Comparison of ENCODE assay signal across 5 worm cellular contexts in the genomic region with DNA sequence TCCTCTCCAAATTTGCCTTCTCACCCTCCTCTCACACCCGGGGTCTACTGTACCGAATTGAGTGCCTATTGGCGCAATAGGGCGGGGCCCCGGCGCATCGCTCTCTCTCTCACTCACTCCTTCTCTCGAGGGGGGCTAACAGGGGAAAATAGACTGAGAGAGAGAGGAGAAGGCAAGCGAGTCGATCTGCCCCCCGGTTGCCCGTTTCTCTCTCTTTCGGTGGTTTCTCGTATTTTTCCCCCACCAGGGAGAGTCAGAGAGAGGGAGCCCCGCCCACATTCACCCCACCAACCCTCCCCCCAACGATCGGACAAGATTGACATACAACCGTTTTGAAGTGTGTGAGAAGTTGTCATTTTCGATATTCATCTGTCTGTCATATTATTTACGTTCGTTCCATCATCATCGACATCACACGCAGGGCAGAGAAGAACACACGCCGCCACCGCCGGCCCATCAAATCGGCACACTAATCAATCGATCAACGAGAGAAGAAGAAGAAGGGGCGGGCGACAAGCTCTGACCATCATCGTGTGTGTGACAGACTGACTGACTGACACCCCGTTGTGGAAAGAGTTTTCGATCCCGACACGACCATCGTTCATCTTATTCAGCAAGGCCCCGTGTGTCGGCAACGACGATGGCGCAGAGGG.
TF ChIP-seq lines count a peak whose summit lies in the region.

No protein-coding gene starts in this region.

TF ChIP-seq in whole organism, L1 larva, 84 proteins besides CTCF, POLR2A, EP300 and RAD21 (continues in another document):
- TF ChIP-seq dpl-1 (GFP tag; optimal IDR thresholded peaks at IDR 0.05; lab: Kevin White, UChicago) (no peak), aly-2 (tag; optimal IDR thresholded peaks at IDR 0.05; lab: Kevin White, UChicago) (no peak), nhr-84 (tag; optimal IDR thresholded peaks at IDR 0.05; lab: Kevin White, UChicago) (no peak), grh-1 (GFP tag; IDR thresholded peaks at IDR 0.05; lab: Robert Waterston, UW) (no peak), nhr-19 (GFP tag; conservative IDR thresholded peaks at IDR 0.05; lab: Robert Waterston, UW) (peak; percentile 15; the same call in 1 of the 2 replicates), pag-3 (tag; optimal IDR thresholded peaks at IDR 0.05; lab: Kevin White, UChicago; ENCODE audit: borderline replicate concordance, insufficient read depth) (no peak), egl-27 (tag; optimal IDR thresholded peaks at IDR 0.05; lab: Kevin White, UChicago) (no peak), nhr-47 (tag; optimal IDR thresholded peaks at IDR 0.05; lab: Kevin White, UChicago) (peak; percentile 39), sptf-1 (tag; optimal IDR thresholded peaks at IDR 0.05; lab: Kevin White, UChicago) (no peak), nhr-11 (tag; optimal IDR thresholded peaks at IDR 0.05; lab: Kevin White, UChicago) (no peak), elt-3 (tag; optimal IDR thresholded peaks at IDR 0.05; lab: Kevin White, UChicago) (peak in 2 of 6 experiments; percentile 1 to 22), aha-1 (tag; optimal IDR thresholded peaks at IDR 0.05; lab: Kevin White, UChicago) (no peak), blmp-1 (tag; optimal IDR thresholded peaks at IDR 0.05; lab: Kevin White, UChicago) (peak; percentile 72), jun-1 (tag; optimal IDR thresholded peaks at IDR 0.05; lab: Kevin White, UChicago) (no peak), ceh-8 (GFP tag; optimal IDR thresholded peaks at IDR 0.05; lab: Kevin White, UChicago) (no peak), ets-5 (GFP tag; IDR thresholded peaks at IDR 0.05; lab: Robert Waterston, UW) (no peak), nhr-20 (tag; optimal IDR thresholded peaks at IDR 0.05; lab: Kevin White, UChicago) (peak; percentile 6)

TF ChIP-seq in whole organism, L3 larva, 47 proteins besides CTCF, POLR2A, EP300 and RAD21:
- TF ChIP-seq lin-39 (tag; optimal IDR thresholded peaks at IDR 0.05; lab: Kevin White, UChicago) (peak; percentile 89), fkh-10 (GFP tag; optimal IDR thresholded peaks at IDR 0.05; lab: Kevin White, UChicago) (no peak), elt-3 (tag; optimal IDR thresholded peaks at IDR 0.05; lab: Kevin White, UChicago) (no peak), unc-62 (GFP tag; optimal IDR thresholded peaks at IDR 0.05; lab: Kevin White, UChicago) (peak; percentile 99), nfya-1 (tag; optimal IDR thresholded peaks at IDR 0.05; lab: Kevin White, UChicago; ENCODE audit: insufficient read depth) (peak; percentile 100), elt-1 (tag; optimal IDR thresholded peaks at IDR 0.05; lab: Kevin White, UChicago) (peak; percentile 12), hmg-11 (tag; optimal IDR thresholded peaks at IDR 0.05; lab: Kevin White, UChicago) (peak; percentile 55)
TF ChIP-seq in whole organism, L3 larva: peak in this region for 5.

TF ChIP-seq in whole organism, early embryonic, 17 proteins besides CTCF, POLR2A, EP300 and RAD21:
- no peak for TF ChIP-seq hmbx-1 (tag; optimal IDR thresholded peaks at IDR 0.05; lab: Kevin White, UChicago)
- TF ChIP-seq hmg-4 (GFP tag; optimal IDR thresholded peaks at IDR 0.05; lab: Kevin White, UChicago): peak; percentile 70
- peak; percentile 51 for TF ChIP-seq F13C5.2 (tag; optimal IDR thresholded peaks at IDR 0.05; lab: Kevin White, UChicago)
- no peak for TF ChIP-seq tra-4 (tag; optimal IDR thresholded peaks at IDR 0.05; lab: Kevin White, UChicago)
- TF ChIP-seq scrt-1 (GFP tag; IDR thresholded peaks at IDR 0.05; lab: Robert Waterston, UW): 0 out of 2 replicates have a peak, but pooled peaks have one; percentile 11
- peak; percentile 55; the same call in 1 of the 2 replicates for TF ChIP-seq pes-1 (GFP tag; IDR thresholded peaks at IDR 0.05; lab: Robert Waterston, UW)
- 0 out of 2 replicates have a peak, but pooled peaks have one; percentile 44 for TF ChIP-seq sea-1 (GFP tag; conservative IDR thresholded peaks at IDR 0.05; lab: Robert Waterston, UW)
- no peak for TF ChIP-seq ets-7 (tag; optimal IDR thresholded peaks at IDR 0.05; lab: Kevin White, UChicago)

TF ChIP-seq in whole organism, midembryonic, 9 proteins besides CTCF, POLR2A, EP300 and RAD21:
- 0 out of 2 replicates have a peak, but pooled peaks have one; percentile 28 for TF ChIP-seq T22C8.4 (GFP tag; IDR thresholded peaks at IDR 0.05; lab: Robert Waterston, UW)
- TF ChIP-seq cog-1 (tag; optimal IDR thresholded peaks at IDR 0.05; lab: Kevin White, UChicago): no peak
- peak; percentile 27 for TF ChIP-seq ztf-23 (GFP tag; IDR thresholded peaks at IDR 0.05; lab: Robert Waterston, UW)
- TF ChIP-seq ref-1 (GFP tag; conservative IDR thresholded peaks at IDR 0.05; lab: Robert Waterston, UW): no peak
- TF ChIP-seq tab-1 (GFP tag; IDR thresholded peaks at IDR 0.05; lab: Robert Waterston, UW): no peak
- no peak for TF ChIP-seq ztf-29 (GFP tag; IDR thresholded peaks at IDR 0.05; lab: Robert Waterston, UW)
- TF ChIP-seq med-1 (GFP tag; optimal IDR thresholded peaks at IDR 0.05; lab: Kevin White, UChicago; ENCODE audit: insufficient read depth): no peak
- TF ChIP-seq klf-2 (GFP tag; conservative IDR thresholded peaks at IDR 0.05; lab: Robert Waterston, UW): no peak
- TF ChIP-seq flt-1 (GFP tag; IDR thresholded peaks at IDR 0.05; lab: Robert Waterston, UW): no peak

TF ChIP-seq in whole organism, young adult, 124 proteins besides CTCF, POLR2A, EP300 and RAD21:
- TF ChIP-seq unc-62 (GFP tag; optimal IDR thresholded peaks at IDR 0.05; lab: Kevin White, UChicago) (peak; percentile 94), lin-54 (GFP tag; optimal IDR thresholded peaks at IDR 0.05; lab: Kevin White, UChicago) (no peak), atf-7 (tag; optimal IDR thresholded peaks at IDR 0.05; lab: Kevin White, UChicago) (no peak), egrh-3 (GFP tag; IDR thresholded peaks at IDR 0.05; lab: Robert Waterston, UW) (peak; percentile 80; the same call in 1 of the 2 replicates), lag-1 (GFP tag; IDR thresholded peaks at IDR 0.05; lab: Robert Waterston, UW) (no peak), mcd-1 (GFP tag; IDR thresholded peaks at IDR 0.05; lab: Robert Waterston, UW) (peak; percentile 31; the same call in 1 of the 2 replicates), F57C9.4 (tag; optimal IDR thresholded peaks at IDR 0.05; lab: Kevin White, UChicago) (no peak), Y56A3A.18 (GFP tag; IDR thresholded peaks at IDR 0.05; lab: Robert Waterston, UW) (0 out of 2 replicates have a peak, but pooled peaks have one; percentile 12), hsf-1 (GFP tag; IDR thresholded peaks at IDR 0.05; lab: Robert Waterston, UW) (no peak), nfyb-1 (GFP tag; IDR thresholded peaks at IDR 0.05; lab: Robert Waterston, UW) (peak; percentile 60; the same call in 1 of the 2 replicates), nfya-2 (GFP tag; IDR thresholded peaks at IDR 0.05; lab: Robert Waterston, UW) (no peak), akir-1 (GFP tag; optimal IDR thresholded peaks at IDR 0.05; lab: Kevin White, UChicago) (no peak), K12H6.12 (tag; optimal IDR thresholded peaks at IDR 0.05; lab: Kevin White, UChicago) (peak; percentile 55), chd-7 (tag; optimal IDR thresholded peaks at IDR 0.05; lab: Kevin White, UChicago) (no peak), athp-1 (tag; optimal IDR thresholded peaks at IDR 0.05; lab: Kevin White, UChicago) (no peak), dpl-1 (GFP tag; optimal IDR thresholded peaks at IDR 0.05; lab: Kevin White, UChicago) (no peak), cebp-2 (GFP tag; IDR thresholded peaks at IDR 0.05; lab: Robert Waterston, UW) (no peak), F39B2.1 (GFP tag; IDR thresholded peaks at IDR 0.05; lab: Robert Waterston, UW) (no peak), egl-18 (GFP tag; IDR thresholded peaks at IDR 0.05; lab: Robert Waterston, UW) (0 out of 2 replicates have a peak, but pooled peaks have one; percentile 12), ztf-22 (GFP tag; optimal IDR thresholded peaks at IDR 0.05; lab: Kevin White, UChicago) (no peak), B0336.3 (GFP tag; IDR thresholded peaks at IDR 0.05; lab: Robert Waterston, UW) (0 out of 2 replicates have a peak, but pooled peaks have one; percentile 37), nfya-1 (tag; optimal IDR thresholded peaks at IDR 0.05; lab: Kevin White, UChicago; ENCODE audit: borderline replicate concordance, insufficient read depth) (no peak), cebp-1 (GFP tag; IDR thresholded peaks at IDR 0.05; lab: Robert Waterston, UW) (0 out of 2 replicates have a peak, but pooled peaks have one; percentile 41), cebp-1 (tag; optimal IDR thresholded peaks at IDR 0.05; lab: Kevin White, UChicago) (peak; percentile 29), zfh-2 (GFP tag; conservative IDR thresholded peaks at IDR 0.05; lab: Robert Waterston, UW) (peak; percentile 78), egl-44 (GFP tag; IDR thresholded peaks at IDR 0.05; lab: Robert Waterston, UW) (no peak)
TF ChIP-seq in whole organism, young adult: peak in this region for 10.
